Worm (Caenorhabditis elegans): ENCODE results near the gene ncx-3.

- TF ChIP-seq nhr-28 (tag; optimal IDR thresholded peaks at IDR 0.05) (no peak), mep-1 (tag; optimal IDR thresholded peaks at IDR 0.05) (no peak), nhr-12 (tag; optimal IDR thresholded peaks at IDR 0.05) (no peak), nhr-237 (tag; optimal IDR thresholded peaks at IDR 0.05) (no peak), M03D4.4 (tag; optimal IDR thresholded peaks at IDR 0.05) (no peak)
These were observed 48.6 kb downstream of the ncx-3 start, which contains the start of gene T25B9.12 for ce11 chrIV:10765053-10765452.
